Worm (Caenorhabditis elegans) whole organism, mixed stage, embryonic: ENCODE measurements around the gene srh-39.

Experiments
- M03D4.4 ChIP-seq: sonication (generic microtip); optimal IDR thresholded peaks from 2 replicates; lab custom pipeline; 2017; ENCODE audit warnings: mild to moderate bottlenecking, missing genetic modification characterization, missing compliant biosample characterization
- bed-3 ChIP-seq: fragments of 200-800 bp; sonication (Bioruptor generic); optimal IDR thresholded peaks from 3 replicates; lab custom pipeline; 2018; ENCODE audit warnings: mild to moderate bottlenecking, missing genetic modification characterization, moderate library complexity, missing compliant biosample characterization
- ceh-39 ChIP-seq: fragments of 150-350 bp; optimal IDR thresholded peaks from 2 replicates; lab custom pipeline; 2014; ENCODE audit warnings: missing biosample characterization, missing genetic modification characterization
- ceh-43 ChIP-seq: fragments of 200-800 bp; sonication (Bioruptor generic); optimal IDR thresholded peaks from 2 replicates; lab custom pipeline; 2018; ENCODE audit warnings: mild to moderate bottlenecking, missing genetic modification characterization, moderate library complexity, missing compliant biosample characterization
- ceh-83 ChIP-seq: fragments of 200-800 bp; sonication (Bioruptor generic); optimal IDR thresholded peaks from 2 replicates; lab custom pipeline; 2018; ENCODE audit warnings: mild to moderate bottlenecking, missing genetic modification characterization, missing compliant biosample characterization
- ces-1 ChIP-seq: fragments of 150-350 bp; optimal IDR thresholded peaks from 2 replicates; lab custom pipeline; 2014; ENCODE audit warnings: missing biosample characterization, missing genetic modification reagents, missing genetic modification characterization
- cnd-1 ChIP-seq: fragments of 200-800 bp; sonication (Bioruptor generic); optimal IDR thresholded peaks from 2 replicates; lab custom pipeline; 2018; ENCODE audit warnings: mild to moderate bottlenecking, missing genetic modification characterization, missing compliant biosample characterization
- drap-1 ChIP-seq: fragments of 200-800 bp; sonication (Bioruptor generic); optimal IDR thresholded peaks from 3 replicates; lab custom pipeline; 2018; ENCODE audit warnings: mild to moderate bottlenecking, missing genetic modification characterization, missing compliant biosample characterization
- elt-1 ChIP-seq: sonication (generic microtip); optimal IDR thresholded peaks from 2 replicates; lab custom pipeline; 2017; ENCODE audit warnings: missing genetic modification characterization, mild to moderate bottlenecking, missing compliant biosample characterization, antibody characterized with exemption, moderate library complexity, borderline replicate concordance; ENCODE audit not compliant: insufficient read depth
- elt-3 ChIP-seq: fragments of 150-350 bp; optimal IDR thresholded peaks from 2 replicates; lab custom pipeline; 2014; ENCODE audit warnings: missing biosample characterization, missing genetic modification characterization
- flh-1 ChIP-seq: fragments of 200-800 bp; sonication (Bioruptor generic); optimal IDR thresholded peaks from 2 replicates; lab custom pipeline; 2018; ENCODE audit warnings: mild to moderate bottlenecking, missing genetic modification characterization, moderate library complexity, missing compliant biosample characterization
- ham-2 ChIP-seq: fragments of 200-800 bp; sonication (Bioruptor generic); optimal IDR thresholded peaks from 2 replicates; lab custom pipeline; 2018; ENCODE audit warnings: mild to moderate bottlenecking, missing genetic modification characterization, missing compliant biosample characterization
- hlh-1 ChIP-seq: fragments of 150-350 bp; optimal IDR thresholded peaks from 2 replicates; lab custom pipeline; 2014; ENCODE audit warnings: missing biosample characterization, missing genetic modification reagents, missing genetic modification characterization
- lin-13 ChIP-seq: fragments of 150-350 bp; optimal IDR thresholded peaks from 2 replicates; lab custom pipeline; 2014; ENCODE audit warnings: missing biosample characterization, missing genetic modification characterization
- lsy-2 ChIP-seq: fragments of 150-350 bp; optimal IDR thresholded peaks from 2 replicates; lab custom pipeline; 2014; ENCODE audit warnings: missing biosample characterization, missing genetic modification characterization
- mep-1 ChIP-seq: fragments of 150-350 bp; optimal IDR thresholded peaks from 2 replicates; lab custom pipeline; 2017; ENCODE audit warnings: missing biosample characterization, missing genetic modification reagents, missing genetic modification characterization, inconsistent platforms
- mls-2 ChIP-seq: sonication (generic microtip); optimal IDR thresholded peaks from 2 replicates; lab custom pipeline; 2016; ENCODE audit warnings: mild to moderate bottlenecking, missing genetic modification characterization, moderate library complexity, missing compliant biosample characterization
- nhr-12 ChIP-seq: fragments of 150-350 bp; optimal IDR thresholded peaks from 2 replicates; lab custom pipeline; 2014; ENCODE audit warnings: missing biosample characterization, missing genetic modification characterization
- nhr-2 ChIP-seq: fragments of 150-350 bp; optimal IDR thresholded peaks from 2 replicates; lab custom pipeline; 2014; ENCODE audit warnings: missing biosample characterization, missing genetic modification characterization
- nhr-237 ChIP-seq: fragments of 150-350 bp; optimal IDR thresholded peaks from 2 replicates; lab custom pipeline; 2014; ENCODE audit warnings: missing biosample characterization, missing genetic modification characterization
- nhr-28 ChIP-seq: fragments of 150-350 bp; optimal IDR thresholded peaks from 2 replicates; lab custom pipeline; 2014; ENCODE audit warnings: missing biosample characterization, missing genetic modification characterization
- nhr-76 ChIP-seq: sonication (generic microtip); optimal IDR thresholded peaks from 2 replicates; lab custom pipeline; 2017; ENCODE audit warnings: missing biosample characterization, missing genetic modification characterization
- pha-4 ChIP-seq: fragments of 150-350 bp; optimal IDR thresholded peaks from 2 replicates; lab custom pipeline; 2018; ENCODE audit warnings: missing biosample characterization, missing genetic modification reagents, missing genetic modification characterization
- sem-2 ChIP-seq: fragments of 200-800 bp; sonication (Bioruptor generic); optimal IDR thresholded peaks from 2 replicates; lab custom pipeline; 2018; ENCODE audit warnings: mild to moderate bottlenecking, missing genetic modification characterization, missing compliant biosample characterization
- sptf-1 ChIP-seq: sonication (generic microtip); optimal IDR thresholded peaks from 2 replicates; lab custom pipeline; 2017; ENCODE audit warnings: mild to moderate bottlenecking, missing genetic modification characterization, moderate library complexity, missing compliant biosample characterization
- unc-120 ChIP-seq: sonication (generic microtip); optimal IDR thresholded peaks from 2 replicates; lab custom pipeline; 2017; ENCODE audit warnings: missing genetic modification characterization, missing compliant biosample characterization; ENCODE audit not compliant: poor library complexity, severe bottlenecking
- unc-39 ChIP-seq: fragments of 150-350 bp; optimal IDR thresholded peaks from 2 replicates; lab custom pipeline; 2014; ENCODE audit warnings: missing biosample characterization, missing genetic modification characterization
- unc-62 ChIP-seq: fragments of 150-350 bp; optimal IDR thresholded peaks from 2 replicates; lab custom pipeline; 2014; ENCODE audit warnings: missing biosample characterization, missing genetic modification reagents, missing genetic modification characterization

srh-39 gene

DNA sequence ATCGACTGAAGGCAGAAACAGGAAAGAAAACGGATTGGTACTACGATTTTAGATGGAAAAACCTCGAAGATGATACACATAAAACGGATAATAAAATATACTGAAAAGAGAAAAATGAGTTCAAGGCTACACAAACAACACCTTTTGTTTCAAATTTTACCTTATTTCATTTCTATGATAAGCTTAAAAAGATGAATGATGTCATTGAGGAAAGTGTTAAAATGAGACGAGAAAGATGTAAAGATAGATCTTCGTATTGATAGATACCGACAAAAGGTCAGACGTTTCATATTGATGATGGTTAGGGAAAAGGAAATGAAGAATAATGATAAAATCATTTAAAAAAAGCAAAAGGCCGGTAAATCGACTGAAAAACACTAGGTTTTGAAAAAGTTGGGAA is 24.2 kb upstream of the srh-39 start:
- TF ChIP-seq elt-1 (tag; lab: Kevin White, UChicago) (peak; percentile 26), ham-2 (no peak)

DNA sequence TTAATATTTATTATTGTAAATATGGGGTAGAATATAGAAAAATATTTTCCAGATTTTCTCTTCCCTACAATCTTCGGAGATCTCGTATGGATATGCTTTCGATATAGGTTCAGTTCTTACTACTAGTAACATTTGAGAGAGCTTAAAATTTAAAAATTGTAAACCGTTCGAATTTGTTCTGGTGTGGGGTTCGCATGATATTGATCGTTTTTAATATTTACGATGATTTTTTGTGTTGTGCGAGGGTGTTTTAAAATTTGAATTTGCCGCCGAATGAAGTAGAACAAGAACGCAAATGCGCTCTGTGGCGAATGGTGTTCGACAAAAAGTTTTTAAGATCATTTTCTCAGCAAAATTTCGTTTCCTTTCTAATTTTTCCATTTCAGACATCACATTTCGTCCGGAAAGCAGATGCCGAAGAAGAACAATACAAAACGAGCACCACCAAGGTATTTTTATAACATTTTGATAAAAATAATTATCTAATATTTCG is 18.2 kb upstream of the srh-39 start, which contains the start of gene skr-17:
TSS of gene skr-17 (plus strand) at position 51 of the 493 bp plus-strand sequence.
- TF ChIP-seq nhr-28 (tag; lab: Kevin White, UChicago) (no peak), pha-4 (no peak), nhr-76 (tag; lab: Kevin White, UChicago) (no peak), nhr-2 (tag; lab: Kevin White, UChicago) (no peak), ceh-83 (GFP tag; lab: Kevin White, UChicago) (no peak)
- TF ChIP-seq, all 35 proteins: peak for 0

DNA sequence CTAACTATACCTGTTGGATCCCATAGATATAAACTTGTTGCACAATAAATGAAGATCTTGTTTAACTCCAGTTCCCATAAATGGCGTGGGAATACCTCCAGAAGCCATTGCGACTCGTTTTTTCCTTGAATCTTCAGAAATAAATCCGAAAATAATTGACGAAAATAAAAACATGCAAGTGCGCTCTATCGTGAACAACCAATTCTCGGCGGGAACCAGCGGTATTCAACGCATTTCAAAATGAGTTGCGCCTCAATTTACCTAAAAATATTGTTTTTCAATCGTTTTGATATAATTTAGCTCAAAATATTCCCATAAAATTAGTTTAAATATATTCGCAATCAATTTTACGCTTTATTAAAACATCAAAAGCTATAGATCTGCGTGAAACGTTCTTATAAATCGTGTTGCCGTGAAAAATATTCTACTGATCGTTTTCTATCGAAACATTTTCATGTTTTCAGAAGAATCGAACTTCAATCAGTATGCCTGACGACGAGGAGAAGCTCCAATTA is 15.8 kb upstream of the srh-39 start, which contains the start of the genes snpc-1.1 and spdl-1:
TSS of gene snpc-1.1 (minus strand) at position 200 of the 515 bp plus-strand sequence.
TSS of gene spdl-1 (plus strand) at position 465 of the 515 bp plus-strand sequence.
- TF ChIP-seq mep-1 (tag; lab: Kevin White, UChicago) (peak; percentile 58), lsy-2 (tag; lab: Kevin White, UChicago) (peak; percentile 41), unc-39 (tag; lab: Kevin White, UChicago) (no peak), lin-13 (tag; lab: Kevin White, UChicago) (no peak), nhr-76 (tag; lab: Kevin White, UChicago) (no peak), ceh-83 (GFP tag; lab: Kevin White, UChicago) (no peak), nhr-12 (no peak), unc-62 (GFP tag; lab: Kevin White, UChicago) (no peak), ceh-39 (peak; percentile 37), unc-120 (tag; lab: Kevin White, UChicago) (no peak), ham-2 (no peak), elt-3 (tag; lab: Kevin White, UChicago) (no peak), ces-1 (GFP tag; lab: Kevin White, UChicago) (no peak), flh-1 (no peak), ceh-43 (no peak), sem-2 (GFP tag; lab: Kevin White, UChicago) (no peak), nhr-28 (tag; lab: Kevin White, UChicago) (no peak), nhr-2 (tag; lab: Kevin White, UChicago) (no peak), elt-1 (tag; lab: Kevin White, UChicago) (no peak), cnd-1 (tag; lab: Kevin White, UChicago) (no peak), sptf-1 (tag; lab: Kevin White, UChicago) (no peak), M03D4.4 (tag; lab: Kevin White, UChicago) (no peak), bed-3 (GFP tag; lab: Kevin White, UChicago) (no peak), mls-2 (tag; lab: Kevin White, UChicago) (no peak)

DNA sequence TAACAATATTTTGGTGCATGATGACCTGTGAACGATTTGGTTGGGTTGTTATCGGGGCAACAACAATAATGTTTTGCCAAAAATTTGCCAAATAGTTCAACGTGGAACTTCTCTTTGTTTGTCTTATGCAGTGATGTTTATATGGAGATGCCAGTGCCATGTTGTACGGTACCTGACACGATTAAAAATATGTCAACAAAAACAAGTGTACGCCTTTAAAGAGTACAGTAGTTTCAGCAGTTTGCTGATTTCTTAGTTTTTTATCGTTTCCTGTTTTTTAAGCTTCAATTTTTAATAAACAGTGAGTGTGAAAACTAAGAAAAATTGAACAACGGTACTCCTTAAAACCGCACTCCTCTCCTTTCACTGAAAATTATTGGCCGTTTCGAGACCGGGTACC is 12.9 kb upstream of the srh-39 start:
- TF ChIP-seq nhr-237 (tag; lab: Kevin White, UChicago) (no peak), drap-1 (GFP tag; lab: Kevin White, UChicago) (no peak)

DNA sequence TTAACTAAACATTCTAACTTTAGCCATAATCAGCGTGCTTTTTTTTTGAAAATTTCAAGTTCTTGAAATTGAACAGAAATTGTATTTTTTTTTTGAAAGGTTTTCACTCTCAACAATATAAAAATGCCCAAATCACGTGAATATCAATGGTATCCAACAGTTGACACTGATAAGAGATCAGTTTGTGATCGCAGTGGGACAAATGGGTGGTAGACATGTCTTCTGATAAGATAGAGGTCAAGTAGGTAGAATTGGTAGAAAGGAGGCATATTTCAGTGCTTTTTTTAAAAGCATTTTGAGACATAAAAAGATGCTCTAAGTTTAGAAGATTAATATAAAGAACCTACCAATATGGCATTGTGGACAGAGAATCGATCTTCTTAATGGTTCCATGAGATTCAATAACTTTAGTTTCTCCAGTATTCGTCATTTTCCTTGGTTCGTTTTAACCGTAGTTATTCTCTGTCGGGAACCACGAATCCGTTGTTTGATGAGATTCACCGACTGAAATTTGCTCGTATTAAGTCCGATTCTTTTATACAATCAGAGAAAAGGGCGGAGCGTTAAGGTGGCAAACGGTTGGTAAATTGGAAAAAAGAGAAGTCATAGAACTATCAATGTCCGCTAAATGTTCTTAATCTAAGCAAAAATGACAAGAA is 12.1 kb upstream of the srh-39 start, which contains the start of gene mthf-1:
TSS of gene mthf-1 (minus strand) at position 504 of the 659 bp plus-strand sequence.
- TF ChIP-seq unc-39 (tag; lab: Kevin White, UChicago) (no peak), sptf-1 (tag; lab: Kevin White, UChicago) (no peak), ceh-83 (GFP tag; lab: Kevin White, UChicago) (no peak), hlh-1 (tag; lab: Kevin White, UChicago) (no peak), elt-1 (tag; lab: Kevin White, UChicago) (peak; percentile 7), unc-62 (GFP tag; lab: Kevin White, UChicago) (no peak), nhr-237 (tag; lab: Kevin White, UChicago) (no peak)
